Worm (Caenorhabditis elegans) whole organism, L1 larva: Measurements from ENCODE around the gene R01E6.2.

ENCODE experiments used
- C04F5.9 ChIP-seq: sonication (generic microtip); optimal IDR thresholded peaks from 2 replicates; lab custom pipeline; 2016; ENCODE audit warnings: missing genetic modification characterization, missing compliant biosample characterization
- C34B4.2 ChIP-seq: sonication (generic microtip); optimal IDR thresholded peaks from 2 replicates; lab custom pipeline; 2017; ENCODE audit warnings: mild to moderate bottlenecking, missing genetic modification characterization, missing compliant biosample characterization
- F16B12.6 ChIP-seq: fragments of 150-350 bp; optimal IDR thresholded peaks from 2 replicates; lab custom pipeline; 2014; ENCODE audit warnings: missing biosample characterization, missing genetic modification characterization
- Y116A8C.19 ChIP-seq: sonication (generic microtip); optimal IDR thresholded peaks from 2 replicates; lab custom pipeline; 2016; ENCODE audit warnings: missing compliant biosample characterization, missing genetic modification characterization, borderline replicate concordance
- aly-2 ChIP-seq: fragments of 150-350 bp; optimal IDR thresholded peaks from 2 replicates; lab custom pipeline; 2014; ENCODE audit warnings: missing biosample characterization, missing genetic modification characterization
- blmp-1 ChIP-seq: fragments of 150-350 bp; optimal IDR thresholded peaks from 2 replicates; lab custom pipeline; 2014; ENCODE audit warnings: missing biosample characterization, missing genetic modification characterization
- ceh-63 ChIP-seq: fragments of 200-800 bp; sonication (Bioruptor generic); optimal IDR thresholded peaks from 2 replicates; lab custom pipeline; 2018; ENCODE audit warnings: mild to moderate bottlenecking, missing genetic modification characterization, missing compliant biosample characterization
- ceh-82 ChIP-seq, 3 experiments: fragments of 150-350 bp in 1 of 3; sonication (generic microtip) in 2 of 3; optimal IDR thresholded peaks; 2 replicates each; lab custom pipeline; 2014 to 2017; ENCODE audit warnings: missing biosample characterization in 3 of 3, missing genetic modification characterization in 3 of 3
- ceh-88 ChIP-seq: fragments of 200-800 bp; sonication (Bioruptor generic); IDR thresholded peaks from 2 replicates; pipeline ENCODE4 v1.3.6; 2022; ENCODE audit warnings: missing genetic modification characterization, missing compliant biosample characterization
- dpl-1 ChIP-seq, 3 experiments: fragments of 150-350 bp in 2 of 3; sonication (generic microtip) in 1 of 3; optimal IDR thresholded peaks; 2 replicates each; lab custom pipeline; 2014 to 2017; ENCODE audit warnings: missing biosample characterization in 3 of 3, missing genetic modification characterization in 3 of 3, missing genetic modification reagents in 3 of 3
- dsc-1 ChIP-seq: sonication (generic microtip); optimal IDR thresholded peaks from 2 replicates; lab custom pipeline; 2016; ENCODE audit warnings: mild to moderate bottlenecking, missing genetic modification characterization, missing compliant biosample characterization
- efl-1 ChIP-seq, 4 experiments: fragments of 150-350 bp; optimal IDR thresholded peaks in 3 of 4; peaks in 1 of 4; 1 replicate in 1 of 4; 2 replicates in 3 of 4; lab custom pipeline; 2014; ENCODE audit warnings: missing biosample characterization in 2 of 4, missing genetic modification characterization in 2 of 4, missing genetic modification reagents in 2 of 4
- egl-27 ChIP-seq, 2 experiments: fragments of 150-350 bp in 1 of 2; sonication (generic microtip); optimal IDR thresholded peaks; 3 replicates each; lab custom pipeline; 2017 to 2018; ENCODE audit warnings: missing biosample characterization in 2 of 2, missing genetic modification characterization in 2 of 2, missing genetic modification reagents in 2 of 2
- elt-3 ChIP-seq, 6 experiments: fragments of 150-350 bp in 1 of 6; sonication (generic microtip); optimal IDR thresholded peaks; 2 replicates each; lab custom pipeline; 2017 to 2018; ENCODE audit warnings: missing biosample characterization in 6 of 6, missing genetic modification characterization in 6 of 6, inconsistent platforms in 1 of 6
- ets-5 ChIP-seq: fragments of 200-800 bp; sonication (Bioruptor generic); IDR thresholded peaks from 2 replicates; pipeline ENCODE4 v1.3.6; 2022; ENCODE audit warnings: missing genetic modification characterization, missing compliant biosample characterization
- fkh-10 ChIP-seq: sonication (generic microtip); optimal IDR thresholded peaks from 2 replicates; lab custom pipeline; 2017; ENCODE audit warnings: missing biosample characterization, missing genetic modification reagents, missing genetic modification characterization
- fkh-4 ChIP-seq: sonication (generic microtip); optimal IDR thresholded peaks from 2 replicates; lab custom pipeline; 2016; ENCODE audit warnings: missing compliant biosample characterization, missing genetic modification characterization, borderline replicate concordance
- fos-1 ChIP-seq: fragments of 150-350 bp; optimal IDR thresholded peaks from 2 replicates; lab custom pipeline; 2014; ENCODE audit warnings: missing biosample characterization, missing genetic modification characterization
- hlh-17 ChIP-seq: fragments of 200-800 bp; sonication (Bioruptor generic); optimal IDR thresholded peaks from 2 replicates; lab custom pipeline; 2018; ENCODE audit warnings: missing genetic modification characterization, mild to moderate bottlenecking, missing compliant biosample characterization, moderate library complexity, borderline replicate concordance
- irx-1 ChIP-seq: sonication (generic microtip); optimal IDR thresholded peaks from 2 replicates; lab custom pipeline; 2016; ENCODE audit warnings: missing genetic modification characterization, missing compliant biosample characterization
- isw-1 ChIP-seq: fragments of 200-800 bp; sonication (Bioruptor generic); IDR thresholded peaks from 2 replicates; pipeline ENCODE4 v1.3.6; 2022; ENCODE audit warnings: missing genetic modification characterization, missing compliant biosample characterization
- lin-14 ChIP-seq: fragments of 200-800 bp; sonication (Bioruptor generic); optimal IDR thresholded peaks from 2 replicates; lab custom pipeline; 2018; ENCODE audit warnings: mild to moderate bottlenecking, missing genetic modification characterization, moderate library complexity, missing compliant biosample characterization
- lin-15B ChIP-seq: fragments of 150-350 bp; sonication (generic microtip); optimal IDR thresholded peaks from 3 replicates; lab custom pipeline; 2014; ENCODE audit warnings: missing biosample characterization, missing genetic modification characterization
- lin-35 ChIP-seq, 2 experiments: fragments of 150-350 bp; optimal IDR thresholded peaks; 2 replicates each; lab custom pipeline; 2014; ENCODE audit warnings: missing biosample characterization in 2 of 2, missing genetic modification characterization in 2 of 2, missing genetic modification reagents in 2 of 2
- lsy-2 ChIP-seq, 2 experiments: fragments of 150-350 bp; optimal IDR thresholded peaks; 2 replicates each; lab custom pipeline; 2014; ENCODE audit warnings: missing biosample characterization in 2 of 2, missing genetic modification characterization in 2 of 2
- mdl-1 ChIP-seq, 2 experiments: fragments of 150-350 bp; optimal IDR thresholded peaks; 2 replicates each; lab custom pipeline; 2014 to 2017; ENCODE audit warnings: missing biosample characterization in 2 of 2, missing genetic modification characterization in 2 of 2, inconsistent platforms in 1 of 2
- mef-2 ChIP-seq: fragments of 150-350 bp; optimal IDR thresholded peaks from 2 replicates; lab custom pipeline; 2014; ENCODE audit warnings: missing biosample characterization, missing genetic modification characterization
- nhr-12 ChIP-seq: sonication (generic microtip); optimal IDR thresholded peaks from 2 replicates; lab custom pipeline; 2017; ENCODE audit warnings: missing biosample characterization, missing genetic modification characterization
- nhr-19 ChIP-seq: fragments of 200-800 bp; sonication (Bioruptor generic); conservative IDR thresholded peaks from 2 replicates; pipeline ENCODE4 v1.3.6; 2022; ENCODE audit warnings: missing genetic modification characterization, missing compliant biosample characterization
- nhr-20 ChIP-seq: sonication (generic microtip); optimal IDR thresholded peaks from 2 replicates; lab custom pipeline; 2016; ENCODE audit warnings: mild to moderate bottlenecking, missing genetic modification characterization, missing compliant biosample characterization
- nhr-28 ChIP-seq: fragments of 150-350 bp; optimal IDR thresholded peaks from 2 replicates; lab custom pipeline; 2014; ENCODE audit warnings: missing biosample characterization, missing genetic modification characterization
- nhr-47 ChIP-seq: sonication (generic microtip); optimal IDR thresholded peaks from 2 replicates; lab custom pipeline; 2016; ENCODE audit warnings: mild to moderate bottlenecking, missing genetic modification characterization, moderate library complexity, missing compliant biosample characterization
- nhr-71 ChIP-seq: sonication (generic microtip); optimal IDR thresholded peaks from 2 replicates; lab custom pipeline; 2016; ENCODE audit warnings: mild to moderate bottlenecking, missing genetic modification characterization, moderate library complexity, missing compliant biosample characterization
- nhr-76 ChIP-seq: sonication (generic microtip); optimal IDR thresholded peaks from 2 replicates; lab custom pipeline; 2017; ENCODE audit warnings: missing biosample characterization, missing genetic modification characterization
- nhr-90 ChIP-seq: sonication (generic microtip); optimal IDR thresholded peaks from 2 replicates; lab custom pipeline; 2016; ENCODE audit warnings: mild to moderate bottlenecking, missing genetic modification characterization, missing compliant biosample characterization; ENCODE audit not compliant: poor library complexity
- pax-3 ChIP-seq: fragments of 200-800 bp; sonication (Bioruptor generic); optimal IDR thresholded peaks from 2 replicates; lab custom pipeline; 2018; ENCODE audit warnings: mild to moderate bottlenecking, missing genetic modification characterization, moderate library complexity, missing compliant biosample characterization
- rnt-1 ChIP-seq: sonication (generic microtip); optimal IDR thresholded peaks from 2 replicates; lab custom pipeline; 2016; ENCODE audit warnings: mild to moderate bottlenecking, missing genetic modification characterization, moderate library complexity, missing compliant biosample characterization
- skn-1 ChIP-seq: fragments of 150-350 bp; optimal IDR thresholded peaks from 2 replicates; lab custom pipeline; 2014; ENCODE audit warnings: missing biosample characterization, missing genetic modification characterization
- snpc-4 ChIP-seq: fragments of 150-350 bp; optimal IDR thresholded peaks from 2 replicates; lab custom pipeline; 2014; ENCODE audit warnings: missing biosample characterization, missing genetic modification characterization
- snu-23 ChIP-seq: sonication (generic microtip); optimal IDR thresholded peaks from 2 replicates; lab custom pipeline; 2016; ENCODE audit warnings: missing genetic modification characterization, missing compliant biosample characterization
- sptf-1 ChIP-seq: fragments of 150-350 bp; optimal IDR thresholded peaks from 2 replicates; lab custom pipeline; 2014; ENCODE audit warnings: missing biosample characterization, missing genetic modification characterization
- swsn-7 ChIP-seq: sonication (generic microtip); optimal IDR thresholded peaks from 2 replicates; lab custom pipeline; 2016; ENCODE audit warnings: missing genetic modification characterization, missing compliant biosample characterization
- zag-1 ChIP-seq: fragments of 150-350 bp; optimal IDR thresholded peaks from 2 replicates; lab custom pipeline; 2014; ENCODE audit warnings: missing biosample characterization, missing genetic modification characterization
- ztf-11 ChIP-seq, 2 experiments: sonication (generic microtip); optimal IDR thresholded peaks; 2 replicates each; lab custom pipeline; 2016 to 2017; ENCODE audit warnings: missing genetic modification characterization in 2 of 2, missing biosample characterization in 1 of 2, missing compliant biosample characterization in 1 of 2
- ztf-4 ChIP-seq: fragments of 150-350 bp; optimal IDR thresholded peaks from 2 replicates; lab custom pipeline; 2014; ENCODE audit warnings: missing biosample characterization, missing genetic modification characterization

The R01E6.2 gene

DNA sequence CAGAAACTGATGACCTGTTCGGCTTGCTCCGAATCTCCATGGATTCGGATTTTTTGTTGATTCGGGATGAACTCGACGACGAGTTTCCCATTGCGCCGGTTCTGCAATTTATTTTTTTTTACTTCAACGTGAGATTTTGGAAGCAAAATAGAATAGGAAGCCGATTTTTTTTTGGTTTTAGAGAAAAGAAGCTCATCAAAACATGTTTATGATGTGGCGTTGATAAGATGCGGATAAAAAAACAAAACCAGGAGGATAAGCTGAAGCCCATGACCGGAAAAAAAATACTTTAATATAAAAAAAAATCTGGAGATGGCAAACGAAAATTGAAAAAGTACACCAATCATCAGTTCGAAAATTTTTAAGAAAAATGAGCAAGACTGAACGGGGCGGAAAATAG, 10.3 kb downstream of the R01E6.2 start, which contains the start of gene glb-20:
TSS of gene glb-20 (minus strand) at position 101 of the 400 bp plus-strand sequence.
- TF ChIP-seq isw-1 (GFP tag; lab: Robert Waterston, UW) (no peak), skn-1 (tag; lab: Kevin White, UChicago) (no peak), lin-14 (no peak), ceh-88 (GFP tag; lab: Robert Waterston, UW) (no peak), irx-1 (tag; lab: Kevin White, UChicago) (no peak), dsc-1 (tag; lab: Kevin White, UChicago) (no peak), nhr-19 (GFP tag; lab: Robert Waterston, UW) (no peak), hlh-17 (GFP tag; lab: Kevin White, UChicago) (no peak), ztf-11 (tag; optimal IDR thresholded peaks at IDR 0.05; lab: Kevin White, UChicago) (no peak), ceh-82 (tag; optimal IDR thresholded peaks at IDR 0.05; lab: Kevin White, UChicago) (no peak), nhr-76 (tag; lab: Kevin White, UChicago) (no peak), lin-15B (tag; lab: Kevin White, UChicago) (no peak), fkh-10 (GFP tag; lab: Kevin White, UChicago) (no peak), lsy-2 (tag; optimal IDR thresholded peaks at IDR 0.05; lab: Kevin White, UChicago) (no peak), snu-23 (GFP tag; lab: Kevin White, UChicago) (no peak), zag-1 (tag; lab: Kevin White, UChicago) (no peak), lin-35 (GFP tag; optimal IDR thresholded peaks at IDR 0.05; lab: Kevin White, UChicago) (no peak), snpc-4 (tag; lab: Kevin White, UChicago) (no peak), egl-27 (tag; optimal IDR thresholded peaks at IDR 0.05; lab: Kevin White, UChicago) (no peak)

DNA sequence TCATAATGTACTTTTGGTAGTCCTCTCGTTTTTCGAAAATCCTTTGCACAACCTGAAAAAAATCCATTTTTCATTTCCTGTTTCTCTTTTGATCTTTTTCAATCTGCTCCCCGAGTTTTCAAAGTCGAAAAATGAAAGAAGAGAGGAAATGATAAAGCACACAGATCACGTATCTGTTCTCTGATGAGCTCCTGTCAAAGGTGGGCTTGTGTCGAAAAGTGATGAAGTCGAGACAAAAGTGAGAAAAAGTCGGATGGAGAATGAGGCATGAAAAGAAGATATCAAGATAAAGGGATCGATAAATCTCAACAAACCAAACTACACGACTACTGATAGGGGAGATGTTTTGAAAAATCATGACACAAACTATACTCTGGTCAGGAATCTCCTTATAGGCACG, 11.2 kb downstream of the R01E6.2 start:
- TF ChIP-seq nhr-20 (tag; lab: Kevin White, UChicago) (peak; percentile 78), nhr-71 (peak; percentile 86), nhr-19 (GFP tag; lab: Robert Waterston, UW) (peak; percentile 51), fos-1 (no peak), mef-2 (tag; lab: Kevin White, UChicago) (peak; percentile 33), hlh-17 (GFP tag; lab: Kevin White, UChicago) (no peak), blmp-1 (tag; lab: Kevin White, UChicago) (no peak), aly-2 (tag; lab: Kevin White, UChicago) (no peak), sptf-1 (tag; lab: Kevin White, UChicago) (no peak), lin-14 (peak; percentile 72), nhr-28 (no peak), snu-23 (GFP tag; lab: Kevin White, UChicago) (peak; percentile 21), rnt-1 (peak; percentile 71), C34B4.2 (tag; lab: Kevin White, UChicago) (no peak)

DNA sequence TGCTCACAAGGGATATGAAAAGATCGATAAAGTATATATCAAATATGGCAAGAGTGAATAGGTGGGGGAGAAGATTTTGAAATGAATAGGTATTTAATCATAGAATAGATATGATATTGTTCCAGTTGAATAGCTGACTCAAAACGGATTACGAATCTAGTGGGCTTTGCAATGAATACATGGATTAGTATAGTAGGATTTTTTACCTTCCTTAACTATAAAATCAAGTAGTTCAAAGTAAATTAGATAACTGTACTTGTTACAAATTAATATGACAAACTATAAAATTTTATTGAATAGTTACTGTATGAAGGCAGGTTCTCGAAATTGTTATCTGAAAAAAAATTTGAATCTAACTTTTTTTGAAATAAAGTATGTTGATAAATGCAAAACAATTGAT, 15.4 kb downstream of the R01E6.2 start, which contains the start of gene odr-1:
TSS of gene odr-1 (minus strand) at position 101 of the 400 bp plus-strand sequence.
- TF ChIP-seq efl-1 (optimal IDR thresholded peaks at IDR 0.05; lab: Kevin White, UChicago) (no peak), efl-1 (GFP tag; optimal IDR thresholded peaks at IDR 0.05 in 1 of 2; lab: Kevin White, UChicago) (peak in 1 of 2 experiments; percentile 56), ets-5 (GFP tag; lab: Robert Waterston, UW) (no peak)

DNA sequence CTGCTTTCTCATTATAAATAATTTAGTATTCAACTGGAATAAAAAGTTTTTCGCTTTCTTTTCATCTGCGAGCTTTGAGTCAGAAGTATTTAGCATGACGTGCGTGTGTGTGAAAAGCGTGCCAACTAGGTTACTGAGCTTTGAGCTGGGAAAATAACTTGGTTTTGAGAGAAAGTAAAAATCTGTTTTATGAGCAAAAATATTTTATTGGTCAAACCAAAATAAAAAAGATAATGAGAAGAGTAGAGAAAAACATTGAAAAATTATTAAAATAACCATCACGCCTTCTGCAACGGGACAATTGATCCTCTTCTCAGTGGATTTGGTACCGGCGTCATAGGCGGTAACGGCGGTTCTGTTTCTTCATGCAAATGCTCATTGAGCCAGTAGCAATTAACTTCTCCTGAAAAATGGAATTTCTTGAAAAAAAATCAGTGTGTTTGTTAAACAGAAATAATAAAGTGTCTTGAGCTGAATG, 21.8 kb downstream of the R01E6.2 start:
- no peak for TF ChIP-seq aly-2 (tag; lab: Kevin White, UChicago)
- no peak for TF ChIP-seq nhr-19 (GFP tag; lab: Robert Waterston, UW)
- TF ChIP-seq dpl-1 (GFP tag; optimal IDR thresholded peaks at IDR 0.05; lab: Kevin White, UChicago), result no peak
- no peak for TF ChIP-seq ceh-63 (GFP tag; lab: Kevin White, UChicago)
- no peak for TF ChIP-seq fkh-4
- TF ChIP-seq nhr-47 (tag; lab: Kevin White, UChicago), result peak; percentile 42
- TF ChIP-seq C34B4.2 (tag; lab: Kevin White, UChicago), result no peak
- no peak for TF ChIP-seq C04F5.9 (tag; lab: Kevin White, UChicago)
- no peak for TF ChIP-seq mdl-1 (tag; optimal IDR thresholded peaks at IDR 0.05; lab: Kevin White, UChicago)
- peak in 1 of 6 experiments; percentile 60 for TF ChIP-seq elt-3 (tag; optimal IDR thresholded peaks at IDR 0.05; lab: Kevin White, UChicago)
- no peak for TF ChIP-seq lin-15B (tag; lab: Kevin White, UChicago)
- peak; percentile 22 for TF ChIP-seq nhr-90 (tag; lab: Kevin White, UChicago)
- no peak for TF ChIP-seq snpc-4 (tag; lab: Kevin White, UChicago)
- TF ChIP-seq Y116A8C.19 (tag; lab: Kevin White, UChicago), result no peak
- no peak for TF ChIP-seq F16B12.6 (tag; lab: Kevin White, UChicago)
- no peak for TF ChIP-seq ztf-4
- no peak for TF ChIP-seq nhr-12 (tag; lab: Kevin White, UChicago)
- peak; percentile 23 for TF ChIP-seq nhr-20 (tag; lab: Kevin White, UChicago)
- no peak for TF ChIP-seq pax-3
- TF ChIP-seq nhr-76 (tag; lab: Kevin White, UChicago), result no peak
- TF ChIP-seq rnt-1, result no peak
- no peak for TF ChIP-seq swsn-7
